Worm (Caenorhabditis elegans) whole organism, young adult: ENCODE results near the gene F25E5.5.

Experiments
- B0336.3 ChIP-seq: fragments of 200-800 bp; sonication (Bioruptor generic); IDR thresholded peaks from 2 replicates; pipeline ENCODE4 v1.3.6; 2022; ENCODE audit warnings: missing genetic modification characterization, missing compliant biosample characterization
- C06A6.2 ChIP-seq: fragments of 200-800 bp; sonication (Bioruptor generic); conservative IDR thresholded peaks from 2 replicates; pipeline ENCODE4 v1.3.6; 2022; ENCODE audit warnings: missing genetic modification characterization, missing compliant biosample characterization
- F10E7.11 ChIP-seq: sonication (generic microtip); optimal IDR thresholded peaks from 2 replicates; lab custom pipeline; 2017; ENCODE audit warnings: mild to moderate bottlenecking, missing genetic modification characterization, moderate library complexity, missing compliant biosample characterization
- F49E8.2 ChIP-seq: sonication (generic microtip); optimal IDR thresholded peaks from 3 replicates; lab custom pipeline; 2017; ENCODE audit warnings: missing genetic modification characterization, mild to moderate bottlenecking, missing compliant biosample characterization, antibody characterized with exemption, moderate library complexity; ENCODE audit not compliant: insufficient read depth
- K11D2.4 ChIP-seq: fragments of 200-800 bp; sonication (Bioruptor generic); IDR thresholded peaks from 2 replicates; pipeline ENCODE4 v1.3.6; 2022; ENCODE audit warnings: missing genetic modification reagents, missing genetic modification characterization, missing compliant biosample characterization
- K12H6.12 ChIP-seq: fragments of 200-800 bp; sonication (Bioruptor generic); optimal IDR thresholded peaks from 2 replicates; lab custom pipeline; 2018; ENCODE audit warnings: mild to moderate bottlenecking, missing genetic modification characterization, missing compliant biosample characterization
- Y56A3A.18 ChIP-seq: fragments of 200-800 bp; sonication (Bioruptor generic); IDR thresholded peaks from 2 replicates; pipeline ENCODE4 v1.3.6; 2022; ENCODE audit warnings: missing genetic modification reagents, missing genetic modification characterization, missing compliant biosample characterization
- aptf-2 ChIP-seq: fragments of 200-800 bp; sonication (Bioruptor generic); conservative IDR thresholded peaks from 2 replicates; pipeline ENCODE4 v1.3.6; 2022; ENCODE audit warnings: missing genetic modification reagents, missing genetic modification characterization, missing compliant biosample characterization
- attf-3 ChIP-seq: fragments of 200-800 bp; sonication (Bioruptor generic); conservative IDR thresholded peaks from 2 replicates; pipeline ENCODE4 v1.3.6; 2022; ENCODE audit warnings: missing genetic modification reagents, missing genetic modification characterization, missing compliant biosample characterization
- attf-6 ChIP-seq: fragments of 200-800 bp; sonication (Bioruptor generic); IDR thresholded peaks from 2 replicates; pipeline ENCODE4 v1.3.6; 2022; ENCODE audit warnings: missing genetic modification reagents, missing genetic modification characterization, missing compliant biosample characterization
- ceh-27 ChIP-seq: fragments of 200-800 bp; sonication (Bioruptor generic); optimal IDR thresholded peaks from 2 replicates; lab custom pipeline; 2018; ENCODE audit warnings: mild to moderate bottlenecking, missing genetic modification characterization, moderate library complexity, missing compliant biosample characterization
- ceh-40 ChIP-seq: fragments of 200-800 bp; sonication (Bioruptor generic); IDR thresholded peaks from 2 replicates; pipeline ENCODE4 v1.3.6; 2022; ENCODE audit warnings: missing genetic modification characterization, missing compliant biosample characterization
- chd-7 ChIP-seq: sonication (generic microtip); optimal IDR thresholded peaks from 2 replicates; lab custom pipeline; 2016; ENCODE audit warnings: mild to moderate bottlenecking, missing genetic modification characterization, moderate library complexity, missing compliant biosample characterization
- die-1 ChIP-seq: sonication (generic microtip); optimal IDR thresholded peaks from 2 replicates; lab custom pipeline; 2016; ENCODE audit warnings: missing genotype, mild to moderate bottlenecking, missing genetic modification characterization, missing compliant biosample characterization
- fkh-3 ChIP-seq: sonication (generic microtip); optimal IDR thresholded peaks from 2 replicates; lab custom pipeline; 2016; ENCODE audit warnings: mild to moderate bottlenecking, missing genetic modification characterization, missing compliant biosample characterization
- him-1 ChIP-seq: sonication (generic microtip); optimal IDR thresholded peaks from 2 replicates; lab custom pipeline; 2016; ENCODE audit warnings: missing genotype, missing genetic modification reagents, missing genetic modification characterization, missing compliant biosample characterization
- hlh-26 ChIP-seq: fragments of 200-800 bp; sonication (Bioruptor generic); conservative IDR thresholded peaks from 2 replicates; pipeline ENCODE4 v1.3.6; 2022; ENCODE audit warnings: missing genetic modification reagents, missing genetic modification characterization, missing compliant biosample characterization
- hrde-1 ChIP-seq: sonication (generic microtip); optimal IDR thresholded peaks from 2 replicates; lab custom pipeline; 2016; ENCODE audit warnings: missing genetic modification characterization, mild to moderate bottlenecking, missing compliant biosample characterization, moderate library complexity, missing genotype, missing genetic modification reagents, borderline replicate concordance
- hsf-1 ChIP-seq: fragments of 200-800 bp; sonication (Bioruptor generic); IDR thresholded peaks from 2 replicates; pipeline ENCODE4 v1.3.6; 2022; ENCODE audit warnings: missing genetic modification reagents, missing genetic modification characterization, missing compliant biosample characterization
- lag-1 ChIP-seq: fragments of 200-800 bp; sonication (Bioruptor generic); IDR thresholded peaks from 2 replicates; pipeline ENCODE4 v1.3.6; 2022; ENCODE audit warnings: missing genetic modification reagents, missing genetic modification characterization, missing compliant biosample characterization
- let-607 ChIP-seq, 2 experiments: fragments of 200-800 bp in 1 of 2; sonication (Bioruptor generic) in 1 of 2; sonication (generic microtip) in 1 of 2; optimal IDR thresholded peaks; 2 replicates each; lab custom pipeline; 2016 to 2018; ENCODE audit warnings: mild to moderate bottlenecking in 2 of 2, missing compliant biosample characterization in 2 of 2, missing genetic modification characterization in 2 of 2, moderate library complexity in 2 of 2, missing genotype in 1 of 2
- lin-26 ChIP-seq: fragments of 200-800 bp; sonication (Bioruptor generic); IDR thresholded peaks from 2 replicates; pipeline ENCODE4 v1.3.6; 2022; ENCODE audit warnings: missing genetic modification reagents, missing genetic modification characterization, missing compliant biosample characterization
- lin-40 ChIP-seq: sonication (generic microtip); optimal IDR thresholded peaks from 2 replicates; lab custom pipeline; 2016; ENCODE audit warnings: missing genetic modification characterization, mild to moderate bottlenecking, missing compliant biosample characterization, missing genotype, missing genetic modification reagents
- lir-1 ChIP-seq: fragments of 200-800 bp; sonication (Bioruptor generic); conservative IDR thresholded peaks from 2 replicates; pipeline ENCODE4 v1.3.6; 2022; ENCODE audit warnings: missing genetic modification reagents, missing genetic modification characterization, missing compliant biosample characterization
- madf-10 ChIP-seq: sonication (generic microtip); optimal IDR thresholded peaks from 2 replicates; lab custom pipeline; 2016; ENCODE audit warnings: mild to moderate bottlenecking, missing genetic modification characterization, missing compliant biosample characterization
- madf-3 ChIP-seq: fragments of 200-800 bp; sonication (Bioruptor generic); IDR thresholded peaks from 2 replicates; pipeline ENCODE4 v1.3.6; 2022; ENCODE audit warnings: missing genetic modification reagents, missing genetic modification characterization, missing compliant biosample characterization
- madf-8 ChIP-seq: fragments of 200-800 bp; sonication (Bioruptor generic); conservative IDR thresholded peaks from 2 replicates; pipeline ENCODE4 v1.3.6; 2022; ENCODE audit warnings: missing genetic modification reagents, missing genetic modification characterization, missing compliant biosample characterization
- mcd-1 ChIP-seq: fragments of 200-800 bp; sonication (Bioruptor generic); IDR thresholded peaks from 2 replicates; pipeline ENCODE4 v1.3.6; 2022; ENCODE audit warnings: missing genetic modification reagents, missing genetic modification characterization, missing compliant biosample characterization
- nhr-120 ChIP-seq: fragments of 200-800 bp; sonication (Bioruptor generic); IDR thresholded peaks from 2 replicates; pipeline ENCODE4 v1.3.6; 2022; ENCODE audit warnings: missing genetic modification characterization, missing compliant biosample characterization
- nhr-27 ChIP-seq: fragments of 200-800 bp; sonication (Bioruptor generic); optimal IDR thresholded peaks from 2 replicates; lab custom pipeline; 2018; ENCODE audit warnings: mild to moderate bottlenecking, missing genetic modification characterization, moderate library complexity, missing compliant biosample characterization
- nhr-80 ChIP-seq: sonication (generic microtip); optimal IDR thresholded peaks from 2 replicates; lab custom pipeline; 2016; ENCODE audit warnings: missing genetic modification characterization, missing compliant biosample characterization
- rec-8 ChIP-seq, 2 experiments: sonication (generic microtip); optimal IDR thresholded peaks; 2 replicates each; lab custom pipeline; 2016; ENCODE audit warnings: mild to moderate bottlenecking in 2 of 2, missing genetic modification characterization in 2 of 2, missing genetic modification reagents in 2 of 2, missing genotype in 2 of 2, missing biosample characterization in 1 of 2, missing compliant biosample characterization in 1 of 2, moderate library complexity in 1 of 2
- repo-1 ChIP-seq: sonication (generic microtip); optimal IDR thresholded peaks from 2 replicates; lab custom pipeline; 2017; ENCODE audit warnings: mild to moderate bottlenecking, missing genetic modification characterization, missing compliant biosample characterization
- snpc-1.1 ChIP-seq: sonication (generic microtip); optimal IDR thresholded peaks from 2 replicates; lab custom pipeline; 2017; ENCODE audit warnings: missing genetic modification characterization, mild to moderate bottlenecking, missing compliant biosample characterization, antibody characterized with exemption, moderate library complexity, missing genotype, missing genetic modification reagents; ENCODE audit not compliant: insufficient read depth
- snpc-4 ChIP-seq, 5 experiments: fragments of 150-350 bp in 1 of 5; sonication (generic microtip) in 4 of 5; optimal IDR thresholded peaks; 2 replicates each; lab custom pipeline; 2014 to 2018; ENCODE audit warnings: missing genetic modification characterization in 5 of 5, missing biosample characterization in 3 of 5, antibody characterized with exemption in 2 of 5, mild to moderate bottlenecking in 2 of 5, missing compliant biosample characterization in 2 of 5, missing genotype in 2 of 5, moderate library complexity in 2 of 5, missing genetic modification reagents in 1 of 5
- sptf-2 ChIP-seq: fragments of 200-800 bp; sonication (Bioruptor generic); optimal IDR thresholded peaks from 2 replicates; lab custom pipeline; 2018; ENCODE audit warnings: mild to moderate bottlenecking, missing genetic modification characterization, missing compliant biosample characterization
- tbp1 ChIP-seq: fragments of 200-800 bp; sonication (Bioruptor generic); optimal IDR thresholded peaks from 2 replicates; lab custom pipeline; 2018; ENCODE audit warnings: mild to moderate bottlenecking, missing genetic modification characterization, missing compliant biosample characterization
- ztf-18 ChIP-seq: sonication (generic microtip); optimal IDR thresholded peaks from 2 replicates; lab custom pipeline; 2016; ENCODE audit warnings: missing genotype, mild to moderate bottlenecking, missing genetic modification characterization, missing compliant biosample characterization
- ztf-28 ChIP-seq: fragments of 200-800 bp; sonication (Bioruptor generic); IDR thresholded peaks from 2 replicates; pipeline ENCODE4 v1.3.6; 2022; ENCODE audit warnings: missing genetic modification reagents, missing genetic modification characterization, missing compliant biosample characterization

F25E5.5 gene

ce11 chrV:7487518-7487917, 40.5 kb downstream of the F25E5.5 start, which contains the start of gene srbc-7:
TSS of gene srbc-7 (minus strand) at chrV:7487618.
- TF ChIP-seq rec-8 (tag; optimal IDR thresholded peaks at IDR 0.05; lab: Kevin White, UChicago): no peak
- TF ChIP-seq B0336.3 (GFP tag; lab: Robert Waterston, UW): no peak
- no peak for TF ChIP-seq madf-3 (GFP tag; lab: Robert Waterston, UW)
- TF ChIP-seq lin-40 (tag; lab: Kevin White, UChicago): no peak
- no peak for TF ChIP-seq madf-10 (tag; lab: Kevin White, UChicago)
- no peak for TF ChIP-seq lin-26 (GFP tag; lab: Robert Waterston, UW)
- no peak for TF ChIP-seq C06A6.2 (GFP tag; lab: Robert Waterston, UW)
- no peak for TF ChIP-seq lag-1 (GFP tag; lab: Robert Waterston, UW)
- TF ChIP-seq sptf-2 (GFP tag; lab: Kevin White, UChicago): no peak
- TF ChIP-seq attf-3 (GFP tag; lab: Robert Waterston, UW): no peak
- TF ChIP-seq F49E8.2: no peak
- TF ChIP-seq let-607 (tag; optimal IDR thresholded peaks at IDR 0.05; lab: Kevin White, UChicago): no peak
- no peak for TF ChIP-seq chd-7 (tag; lab: Kevin White, UChicago)
- no peak for TF ChIP-seq hlh-26 (GFP tag; lab: Robert Waterston, UW)
- TF ChIP-seq Y56A3A.18 (GFP tag; lab: Robert Waterston, UW): no peak
- no peak for TF ChIP-seq K12H6.12
- no peak for TF ChIP-seq fkh-3 (tag; lab: Kevin White, UChicago)
- TF ChIP-seq, all 124 proteins: peak for 0

- TF ChIP-seq hlh-26 (GFP tag; lab: Robert Waterston, UW): no peak
- no peak for TF ChIP-seq snpc-1.1 (tag; lab: Kevin White, UChicago)
- TF ChIP-seq ceh-40 (GFP tag; lab: Robert Waterston, UW): no peak
- no peak for TF ChIP-seq die-1 (tag; lab: Kevin White, UChicago)
- no peak for TF ChIP-seq ceh-27 (GFP tag; lab: Kevin White, UChicago)
- no peak for TF ChIP-seq repo-1
- no peak for TF ChIP-seq mcd-1 (GFP tag; lab: Robert Waterston, UW)
- no peak for TF ChIP-seq nhr-80 (tag; lab: Kevin White, UChicago)
- TF ChIP-seq hrde-1 (tag; lab: Kevin White, UChicago): no peak
- TF ChIP-seq K11D2.4: no peak
- no peak for TF ChIP-seq snpc-4 (GFP tag; optimal IDR thresholded peaks at IDR 0.05; lab: Kevin White, UChicago)
- TF ChIP-seq snpc-4 (tag; optimal IDR thresholded peaks at IDR 0.05; lab: Kevin White, UChicago): no peak
- TF ChIP-seq tbp1 (GFP tag; lab: Kevin White, UChicago): no peak
- no peak for TF ChIP-seq ztf-18 (tag; lab: Kevin White, UChicago)
- TF ChIP-seq madf-3 (GFP tag; lab: Robert Waterston, UW): no peak
- TF ChIP-seq him-1: no peak
- TF ChIP-seq hsf-1 (GFP tag; lab: Robert Waterston, UW): no peak
- TF ChIP-seq attf-6 (GFP tag; lab: Robert Waterston, UW): no peak
- no peak for TF ChIP-seq aptf-2 (GFP tag; lab: Robert Waterston, UW)
These were observed 43.3 kb downstream of the F25E5.5 start, which contains the start of gene srbc-9 for ce11 chrV:7490340-7490739. TSS of gene srbc-9 (minus strand) at chrV:7490440.

DNA sequence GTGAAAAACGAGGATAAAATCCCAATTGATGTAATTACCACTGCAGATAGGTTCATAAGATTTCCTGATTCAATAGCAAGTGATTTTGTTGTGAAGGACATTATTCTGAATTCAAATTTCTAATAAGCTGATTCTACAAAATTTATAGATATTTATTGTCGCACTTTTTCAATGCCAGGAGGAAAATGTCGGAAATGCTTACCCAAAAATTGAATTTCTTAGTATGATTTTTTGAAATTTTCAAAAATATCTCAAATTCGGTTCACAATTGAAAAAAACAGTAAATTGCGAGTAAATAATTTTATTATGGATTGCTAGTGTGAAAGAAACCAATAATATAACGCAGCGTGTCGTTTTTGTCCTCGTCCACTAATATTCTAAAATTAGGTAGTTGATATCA, 45.9 kb downstream of the F25E5.5 start, which contains the start of gene srbc-10:
srbc-10 (minus strand) TSS at position 101 of the 400 bp plus-strand sequence.
- TF ChIP-seq nhr-27 (tag; lab: Kevin White, UChicago): no peak
- no peak for TF ChIP-seq nhr-120 (GFP tag; lab: Robert Waterston, UW)
- TF ChIP-seq lir-1 (GFP tag; lab: Robert Waterston, UW): no peak
- no peak for TF ChIP-seq F10E7.11
- TF ChIP-seq madf-8: no peak
- TF ChIP-seq ztf-28 (GFP tag; lab: Robert Waterston, UW): no peak
- no peak for TF ChIP-seq him-1
